Worm (Caenorhabditis elegans) whole organism, young adult: Measurements from ENCODE around the gene npr-27.

Experiments used
- D2030.7 ChIP-seq: fragments of 200-800 bp; sonication (Bioruptor generic); IDR thresholded peaks from 2 replicates; pipeline ENCODE4 v1.3.6; 2022; ENCODE audit warnings: missing genetic modification reagents, missing genetic modification characterization, missing compliant biosample characterization
- K12H6.12 ChIP-seq: fragments of 200-800 bp; sonication (Bioruptor generic); optimal IDR thresholded peaks from 2 replicates; lab custom pipeline; 2018; ENCODE audit warnings: mild to moderate bottlenecking, missing genetic modification characterization, missing compliant biosample characterization
- ama-1 ChIP-seq, 3 experiments: fragments of 150-350 bp in 1 of 3; sonication (generic microtip) in 2 of 3; optimal IDR thresholded peaks; 2 replicates each; lab custom pipeline; 2014 to 2018; ENCODE audit warnings: missing biosample characterization in 2 of 3, missing genetic modification characterization in 2 of 3, missing genetic modification reagents in 2 of 3
- athp-1 ChIP-seq: sonication (generic microtip); optimal IDR thresholded peaks from 2 replicates; lab custom pipeline; 2017; ENCODE audit warnings: mild to moderate bottlenecking, missing genetic modification characterization, missing compliant biosample characterization
- attf-6 ChIP-seq: fragments of 200-800 bp; sonication (Bioruptor generic); IDR thresholded peaks from 2 replicates; pipeline ENCODE4 v1.3.6; 2022; ENCODE audit warnings: missing genetic modification reagents, missing genetic modification characterization, missing compliant biosample characterization
- ceh-91 ChIP-seq: fragments of 200-800 bp; sonication (Bioruptor generic); IDR thresholded peaks from 2 replicates; pipeline ENCODE4 v1.3.6; 2022; ENCODE audit warnings: missing genetic modification reagents, missing genetic modification characterization, missing compliant biosample characterization
- dox-1 ChIP-seq: fragments of 200-800 bp; sonication (Bioruptor generic); IDR thresholded peaks from 2 replicates; pipeline ENCODE4 v1.3.6; 2022; ENCODE audit warnings: missing genetic modification reagents, missing genetic modification characterization, missing compliant biosample characterization
- efl-1 ChIP-seq: fragments of 150-350 bp; optimal IDR thresholded peaks from 2 replicates; lab custom pipeline; 2014; ENCODE audit warnings: missing biosample characterization, missing genetic modification reagents, missing genetic modification characterization
- egl-18 ChIP-seq: fragments of 200-800 bp; sonication (Bioruptor generic); IDR thresholded peaks from 2 replicates; pipeline ENCODE4 v1.3.6; 2022; ENCODE audit warnings: missing genetic modification reagents, missing genetic modification characterization, missing compliant biosample characterization
- fkh-3 ChIP-seq: sonication (generic microtip); optimal IDR thresholded peaks from 2 replicates; lab custom pipeline; 2016; ENCODE audit warnings: mild to moderate bottlenecking, missing genetic modification characterization, missing compliant biosample characterization
- lin-54 ChIP-seq: fragments of 200-800 bp; sonication (Bioruptor generic); optimal IDR thresholded peaks from 2 replicates; lab custom pipeline; 2018; ENCODE audit warnings: mild to moderate bottlenecking, missing genetic modification characterization, missing compliant biosample characterization
- rec-8 ChIP-seq, 2 experiments: sonication (generic microtip); optimal IDR thresholded peaks; 2 replicates each; lab custom pipeline; 2016; ENCODE audit warnings: mild to moderate bottlenecking in 2 of 2, missing genetic modification characterization in 2 of 2, missing genetic modification reagents in 2 of 2, missing genotype in 2 of 2, missing biosample characterization in 1 of 2, missing compliant biosample characterization in 1 of 2, moderate library complexity in 1 of 2
- tbx-9 ChIP-seq: sonication (generic microtip); optimal IDR thresholded peaks from 2 replicates; lab custom pipeline; 2016; ENCODE audit warnings: borderline replicate concordance, missing genetic modification characterization, inconsistent platforms, missing compliant biosample characterization
- ztf-6 ChIP-seq: fragments of 200-800 bp; sonication (Bioruptor generic); IDR thresholded peaks from 2 replicates; pipeline ENCODE4 v1.3.6; 2022; ENCODE audit warnings: missing genetic modification reagents, missing genetic modification characterization, missing compliant biosample characterization

ce11 chrIV:7328918-7329317 lies 23.5 kb downstream of the npr-27 start, which contains the start of gene sqst-2:
- no peak for TF ChIP-seq K12H6.12 (tag; lab: Kevin White, UChicago)
- TF ChIP-seq D2030.7 = no peak
- no peak for TF ChIP-seq egl-18 (GFP tag; lab: Robert Waterston, UW)
- no peak for TF ChIP-seq rec-8 (tag; optimal IDR thresholded peaks at IDR 0.05; lab: Kevin White, UChicago)
- TF ChIP-seq ama-1 (optimal IDR thresholded peaks at IDR 0.05; lab: Kevin White, UChicago) = no peak
- no peak for TF ChIP-seq ama-1 (GFP tag; optimal IDR thresholded peaks at IDR 0.05; lab: Kevin White, UChicago)
- no peak for TF ChIP-seq efl-1 (GFP tag; lab: Kevin White, UChicago)
- TF ChIP-seq attf-6 (GFP tag; lab: Robert Waterston, UW) = no peak
- no peak for TF ChIP-seq tbx-9 (tag; lab: Kevin White, UChicago)
- TF ChIP-seq fkh-3 = no peak
- TF ChIP-seq ceh-91 (GFP tag; lab: Robert Waterston, UW) = no peak
- no peak for TF ChIP-seq dox-1 (GFP tag; lab: Robert Waterston, UW)
- TF ChIP-seq ztf-6 (GFP tag; lab: Robert Waterston, UW) = no peak
- no peak for TF ChIP-seq lin-54 (GFP tag; lab: Kevin White, UChicago)
- no peak for TF ChIP-seq athp-1 (tag; lab: Kevin White, UChicago)
